Comparison of ENCODE assay signal across 6 worm cellular contexts in genomic region chrX:17474521-17475170, ce11.
A peak's percentile ranks its signal among the peaks of the same experiment; 100 is the strongest.
TF ChIP-seq lines count a peak whose summit lies in the region.

Gene tps-1, minus strand, starts transcription at chrX:17474534.

TF ChIP-seq in whole organism, L1 larva, 84 proteins besides CTCF, POLR2A, EP300 and RAD21 (continues in another document):
- TF ChIP-seq dsc-1 (tag; optimal IDR thresholded peaks at IDR 0.05; lab: Kevin White, UChicago) (peak; percentile 67), ceh-63 (GFP tag; optimal IDR thresholded peaks at IDR 0.05; lab: Kevin White, UChicago) (no peak), snpc-4 (tag; optimal IDR thresholded peaks at IDR 0.05; lab: Kevin White, UChicago) (no peak), nhr-76 (tag; optimal IDR thresholded peaks at IDR 0.05; lab: Kevin White, UChicago) (no peak), C34B4.2 (tag; optimal IDR thresholded peaks at IDR 0.05; lab: Kevin White, UChicago) (no peak), efl-1 (optimal IDR thresholded peaks at IDR 0.05; lab: Kevin White, UChicago) (no peak), efl-1 (GFP tag; optimal IDR thresholded peaks at IDR 0.05 in 1 of 2; lab: Kevin White, UChicago) (no peak), mab-9 (GFP tag; IDR thresholded peaks at IDR 0.05; lab: Robert Waterston, UW) (no peak), nhr-47 (tag; optimal IDR thresholded peaks at IDR 0.05; lab: Kevin White, UChicago) (peak; percentile 19), lir-3 (tag; optimal IDR thresholded peaks at IDR 0.05; lab: Kevin White, UChicago; ENCODE audit: poor library complexity) (no peak), lin-39 (tag; optimal IDR thresholded peaks at IDR 0.05; lab: Kevin White, UChicago) (no peak), ama-1 (optimal IDR thresholded peaks at IDR 0.05; lab: Kevin White, UChicago) (no peak), lin-14 (GFP tag; optimal IDR thresholded peaks at IDR 0.05; lab: Kevin White, UChicago) (peak; percentile 58), C04F5.9 (tag; optimal IDR thresholded peaks at IDR 0.05; lab: Kevin White, UChicago) (no peak), lin-35 (GFP tag; optimal IDR thresholded peaks at IDR 0.05; lab: Kevin White, UChicago) (peak; percentile 9 to 16), ceh-88 (GFP tag; IDR thresholded peaks at IDR 0.05; lab: Robert Waterston, UW) (no peak)

TF ChIP-seq in whole organism, L2 larva, 48 proteins besides CTCF, POLR2A, EP300 and RAD21:
- no peak for TF ChIP-seq nhr-77 (tag; optimal IDR thresholded peaks at IDR 0.05; lab: Kevin White, UChicago)
- peak; percentile 30 for TF ChIP-seq fos-1 (tag; optimal IDR thresholded peaks at IDR 0.05; lab: Kevin White, UChicago)
- TF ChIP-seq lsy-2 (tag; optimal IDR thresholded peaks at IDR 0.05; lab: Kevin White, UChicago) = peak in 1 of 2 experiments; percentile 2
- TF ChIP-seq sma-3 (GFP tag; optimal IDR thresholded peaks at IDR 0.05; lab: Kevin White, UChicago) = peak; percentile 52
- TF ChIP-seq F13H6.1 (tag; optimal IDR thresholded peaks at IDR 0.05; lab: Kevin White, UChicago) = no peak
- peak; percentile 6 for TF ChIP-seq sma-9 (GFP tag; optimal IDR thresholded peaks at IDR 0.05; lab: Kevin White, UChicago)
- no peak for TF ChIP-seq sma-9 (tag; optimal IDR thresholded peaks at IDR 0.05; lab: Kevin White, UChicago)
- no peak for TF ChIP-seq R02D3.7 (tag; optimal IDR thresholded peaks at IDR 0.05; lab: Kevin White, UChicago)
- peak; percentile 3 for TF ChIP-seq unc-55 (GFP tag; optimal IDR thresholded peaks at IDR 0.05; lab: Kevin White, UChicago)
- TF ChIP-seq C34F6.9 (tag; optimal IDR thresholded peaks at IDR 0.05; lab: Kevin White, UChicago) = peak; percentile 31
- TF ChIP-seq skn-1 (tag; optimal IDR thresholded peaks at IDR 0.05; lab: Kevin White, UChicago) = no peak
- TF ChIP-seq nhr-25 (tag; optimal IDR thresholded peaks at IDR 0.05; lab: Kevin White, UChicago) = peak; percentile 50

TF ChIP-seq in whole organism, L3 larva, 47 proteins besides CTCF, POLR2A, EP300 and RAD21:
- peak; percentile 10 for TF ChIP-seq nhr-25 (tag; optimal IDR thresholded peaks at IDR 0.05; lab: Kevin White, UChicago)
- no peak for TF ChIP-seq nhr-76 (tag; optimal IDR thresholded peaks at IDR 0.05; lab: Kevin White, UChicago)
- peak; percentile 53 for TF ChIP-seq elt-2 (tag; optimal IDR thresholded peaks at IDR 0.05; lab: Kevin White, UChicago)
- TF ChIP-seq elt-1 (tag; optimal IDR thresholded peaks at IDR 0.05; lab: Kevin White, UChicago) = peak; percentile 9
- peak; percentile 2 for TF ChIP-seq lin-39 (tag; optimal IDR thresholded peaks at IDR 0.05; lab: Kevin White, UChicago)
- TF ChIP-seq pha-4 (tag; optimal IDR thresholded peaks at IDR 0.05; lab: Kevin White, UChicago) = peak; percentile 23

TF ChIP-seq in whole organism, L4 larva, 104 proteins besides CTCF, POLR2A, EP300 and RAD21:
- TF ChIP-seq hlh-30 (tag; optimal IDR thresholded peaks at IDR 0.05; lab: Kevin White, UChicago; ENCODE audit: insufficient read depth) = peak; percentile 4
- no peak for TF ChIP-seq ztf-11 (tag; optimal IDR thresholded peaks at IDR 0.05; lab: Kevin White, UChicago)
- TF ChIP-seq F44E2.7 (GFP tag; IDR thresholded peaks at IDR 0.05; lab: Robert Waterston, UW) = no peak
- peak in 1 of 2 experiments; percentile 64 for TF ChIP-seq daf-16 (GFP tag; optimal IDR thresholded peaks at IDR 0.05; lab: Kevin White, UChicago)
- peak; percentile 88 for TF ChIP-seq daf-16 (tag; optimal IDR thresholded peaks at IDR 0.05; lab: Kevin White, UChicago)
- TF ChIP-seq nhr-6 (tag; optimal IDR thresholded peaks at IDR 0.05; lab: Kevin White, UChicago) = peak; percentile 12
- TF ChIP-seq pqm-1 (tag; optimal IDR thresholded peaks at IDR 0.05; lab: Kevin White, UChicago) = peak; percentile 37
- peak; percentile 6 for TF ChIP-seq hlh-11 (tag; optimal IDR thresholded peaks at IDR 0.05; lab: Kevin White, UChicago)
- no peak for TF ChIP-seq ceh-32 (tag; optimal IDR thresholded peaks at IDR 0.05; lab: Kevin White, UChicago; ENCODE audit: poor library complexity)
- TF ChIP-seq lin-38 (GFP tag; IDR thresholded peaks at IDR 0.05; lab: Robert Waterston, UW) = 0 out of 2 replicates have a peak, but pooled peaks have one; percentile 19
- TF ChIP-seq nhr-28 (tag; optimal IDR thresholded peaks at IDR 0.05; lab: Kevin White, UChicago) = peak; percentile 38
- TF ChIP-seq rbr-2 (tag; optimal IDR thresholded peaks at IDR 0.05; lab: Kevin White, UChicago) = peak; percentile 17
TF ChIP-seq in whole organism, L4 larva: peak in this region for 8.

TF ChIP-seq in whole organism, late embryonic, 69 proteins besides CTCF, POLR2A, EP300 and RAD21:
- peak; percentile 3 for TF ChIP-seq elt-2 (tag; optimal IDR thresholded peaks at IDR 0.05; lab: Kevin White, UChicago)
- no peak for TF ChIP-seq fax-1 (tag; optimal IDR thresholded peaks at IDR 0.05; lab: Kevin White, UChicago)

TF ChIP-seq in whole organism, young adult, 124 proteins besides CTCF, POLR2A, EP300 and RAD21:
- TF ChIP-seq K12H6.12 (tag; optimal IDR thresholded peaks at IDR 0.05; lab: Kevin White, UChicago) = peak; percentile 6
- TF ChIP-seq Y95B8A.8 (GFP tag; IDR thresholded peaks at IDR 0.05; lab: Robert Waterston, UW) = no peak
- TF ChIP-seq lin-40 (tag; optimal IDR thresholded peaks at IDR 0.05; lab: Kevin White, UChicago) = peak; percentile 20
